Fruit fly (Drosophila melanogaster): ENCODE data around the gene stx.
A peak's percentile ranks its signal among the peaks of the same experiment; 100 is the strongest.

Gene stx

DNA sequence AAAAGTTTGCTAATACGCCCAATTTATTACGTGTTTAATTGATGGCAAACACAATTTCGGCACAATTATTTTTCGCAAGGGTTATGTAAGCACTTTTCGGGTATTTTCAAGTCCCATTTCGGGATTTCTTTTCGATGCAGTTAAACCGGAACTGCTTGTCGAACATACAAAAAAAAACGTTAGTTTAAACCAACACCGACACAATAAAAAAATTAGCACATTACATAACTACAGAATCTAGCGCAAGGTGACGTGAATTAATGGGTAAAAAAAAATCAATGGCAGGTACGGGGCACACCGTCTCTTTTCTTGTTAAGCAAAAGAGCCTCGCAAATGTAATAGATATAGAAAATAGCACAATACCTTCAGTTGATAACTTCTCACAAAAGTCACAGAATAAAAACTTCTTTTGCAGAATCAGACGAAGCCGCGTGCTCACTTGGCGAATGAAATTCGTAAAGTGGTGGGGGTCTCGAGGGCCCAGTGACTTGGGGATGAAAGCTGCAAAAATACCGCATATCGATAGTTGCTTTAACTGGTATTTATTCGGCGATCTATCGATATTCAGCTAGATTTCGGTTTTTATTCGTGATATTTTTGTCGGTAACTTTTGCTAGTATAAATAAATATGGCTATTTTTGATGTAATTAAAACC is 41.8 kb upstream of the stx start, which contains the start of the genes Ant2 and sesB:
Gene Ant2, minus strand, starts transcription at position 465 of the 655 bp plus-strand sequence.
Gene sesB, minus strand, starts transcription at position 516 of the 655 bp plus-strand sequence.
- no peak for TF ChIP-seq HLH106 (tag; optimal IDR thresholded peaks at IDR 0.05)
- TF ChIP-seq OdsH (GFP tag; optimal IDR thresholded peaks at IDR 0.05), result no peak
- no peak for TF ChIP-seq psq (GFP tag; optimal IDR thresholded peaks at IDR 0.05)
- TF ChIP-seq Dfd (GFP tag; optimal IDR thresholded peaks at IDR 0.05), result no peak
- no peak for TF ChIP-seq br (GFP tag; optimal IDR thresholded peaks at IDR 0.05)
- peak; percentile 62 for TF ChIP-seq Dif (GFP tag; optimal IDR thresholded peaks at IDR 0.05; ENCODE audit: partially characterized antibody)
- no peak for TF ChIP-seq woc (GFP tag; optimal IDR thresholded peaks at IDR 0.05)
- TF ChIP-seq Rel (GFP tag; optimal IDR thresholded peaks at IDR 0.05), result no peak
- peak; percentile 6 for TF ChIP-seq Rel (tag; optimal IDR thresholded peaks at IDR 0.05)
- TF ChIP-seq Vsx2 (GFP tag; optimal IDR thresholded peaks at IDR 0.05; ENCODE audit: partially characterized antibody), result no peak
- TF ChIP-seq brk (GFP tag; optimal IDR thresholded peaks at IDR 0.05), result no peak
- no peak for TF ChIP-seq dsf (GFP tag; optimal IDR thresholded peaks at IDR 0.05; ENCODE audit: borderline replicate concordance)
- TF ChIP-seq Myc (optimal IDR thresholded peaks at IDR 0.05), result no peak
- TF ChIP-seq lola (GFP tag; optimal IDR thresholded peaks at IDR 0.05), result no peak
- no peak for TF ChIP-seq tai (GFP tag; optimal IDR thresholded peaks at IDR 0.05)

DNA sequence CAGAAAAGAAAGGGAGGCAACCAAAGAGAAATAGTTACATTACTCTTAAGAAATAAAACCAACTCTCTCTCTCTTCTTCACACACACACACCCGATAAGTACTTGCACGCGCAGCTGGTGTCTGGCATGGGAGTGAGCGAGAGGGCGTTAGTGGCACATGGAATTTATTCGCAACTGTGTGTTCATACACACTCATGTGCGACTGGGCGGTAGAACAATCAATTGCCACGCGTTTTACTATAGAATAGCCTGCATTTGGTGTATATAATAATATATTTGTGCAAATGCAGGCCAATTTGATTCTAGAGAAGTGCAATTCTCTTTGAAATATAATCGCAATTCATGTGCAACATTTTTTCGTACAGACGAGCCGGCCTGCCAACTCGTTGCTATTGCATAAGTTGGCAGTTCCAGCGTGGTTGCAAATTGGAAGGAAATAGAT is 41.2 kb upstream of the stx start:
- no peak for TF ChIP-seq GATAd (GFP tag; optimal IDR thresholded peaks at IDR 0.05)
- TF ChIP-seq Vsx2 (GFP tag; optimal IDR thresholded peaks at IDR 0.05; ENCODE audit: partially characterized antibody), result no peak
- TF ChIP-seq brk (GFP tag; optimal IDR thresholded peaks at IDR 0.05), result peak; percentile 36
- no peak for TF ChIP-seq lola (GFP tag; optimal IDR thresholded peaks at IDR 0.05)
- TF ChIP-seq fru (GFP tag; optimal IDR thresholded peaks at IDR 0.05), result peak; percentile 15
- no peak for TF ChIP-seq dsf (GFP tag; optimal IDR thresholded peaks at IDR 0.05; ENCODE audit: borderline replicate concordance)
- no peak for TF ChIP-seq sv (GFP tag; optimal IDR thresholded peaks at IDR 0.05)
- no peak for TF ChIP-seq br (GFP tag; optimal IDR thresholded peaks at IDR 0.05)
- peak in 1 of 2 experiments; percentile 51 for TF ChIP-seq dl (GFP tag; optimal IDR thresholded peaks at IDR 0.05; ENCODE audit: insufficient read depth in 1 of 2, partially characterized antibody in 2 of 2)
- TF ChIP-seq Sp1 (GFP tag; optimal IDR thresholded peaks at IDR 0.05), result peak; percentile 39
- TF ChIP-seq sage (GFP tag; optimal IDR thresholded peaks at IDR 0.05), result no peak
- no peak for TF ChIP-seq ey (GFP tag; optimal IDR thresholded peaks at IDR 0.05)
- peak; percentile 37 for TF ChIP-seq Dif (GFP tag; optimal IDR thresholded peaks at IDR 0.05; ENCODE audit: partially characterized antibody)
- no peak for TF ChIP-seq CG32264 (GFP tag; optimal IDR thresholded peaks at IDR 0.05)
- TF ChIP-seq Myc (optimal IDR thresholded peaks at IDR 0.05), result peak; percentile 57
- TF ChIP-seq usp (GFP tag; optimal IDR thresholded peaks at IDR 0.05), result no peak
- TF ChIP-seq CrebA (GFP tag; optimal IDR thresholded peaks at IDR 0.05; ENCODE audit: borderline replicate concordance), result peak; percentile 67
- no peak for TF ChIP-seq Hr83 (GFP tag; optimal IDR thresholded peaks at IDR 0.05; ENCODE audit: poor library complexity, severe bottlenecking)
- TF ChIP-seq Rel (GFP tag; optimal IDR thresholded peaks at IDR 0.05), result no peak
- peak; percentile 3 for TF ChIP-seq Rel (tag; optimal IDR thresholded peaks at IDR 0.05)
- TF ChIP-seq N (GFP tag; optimal IDR thresholded peaks at IDR 0.05), result no peak
- peak; percentile 61 for TF ChIP-seq h (GFP tag; optimal IDR thresholded peaks at IDR 0.05)
- TF ChIP-seq tai (GFP tag; optimal IDR thresholded peaks at IDR 0.05), result no peak
- peak; percentile 46 for TF ChIP-seq rgr (GFP tag; optimal IDR thresholded peaks at IDR 0.05)
- TF ChIP-seq Hnf4 (GFP tag; optimal IDR thresholded peaks at IDR 0.05), result peak; percentile 5
- TF ChIP-seq HLH106 (tag; optimal IDR thresholded peaks at IDR 0.05), result no peak
- TF ChIP-seq Mio (GFP tag; optimal IDR thresholded peaks at IDR 0.05), result no peak

DNA sequence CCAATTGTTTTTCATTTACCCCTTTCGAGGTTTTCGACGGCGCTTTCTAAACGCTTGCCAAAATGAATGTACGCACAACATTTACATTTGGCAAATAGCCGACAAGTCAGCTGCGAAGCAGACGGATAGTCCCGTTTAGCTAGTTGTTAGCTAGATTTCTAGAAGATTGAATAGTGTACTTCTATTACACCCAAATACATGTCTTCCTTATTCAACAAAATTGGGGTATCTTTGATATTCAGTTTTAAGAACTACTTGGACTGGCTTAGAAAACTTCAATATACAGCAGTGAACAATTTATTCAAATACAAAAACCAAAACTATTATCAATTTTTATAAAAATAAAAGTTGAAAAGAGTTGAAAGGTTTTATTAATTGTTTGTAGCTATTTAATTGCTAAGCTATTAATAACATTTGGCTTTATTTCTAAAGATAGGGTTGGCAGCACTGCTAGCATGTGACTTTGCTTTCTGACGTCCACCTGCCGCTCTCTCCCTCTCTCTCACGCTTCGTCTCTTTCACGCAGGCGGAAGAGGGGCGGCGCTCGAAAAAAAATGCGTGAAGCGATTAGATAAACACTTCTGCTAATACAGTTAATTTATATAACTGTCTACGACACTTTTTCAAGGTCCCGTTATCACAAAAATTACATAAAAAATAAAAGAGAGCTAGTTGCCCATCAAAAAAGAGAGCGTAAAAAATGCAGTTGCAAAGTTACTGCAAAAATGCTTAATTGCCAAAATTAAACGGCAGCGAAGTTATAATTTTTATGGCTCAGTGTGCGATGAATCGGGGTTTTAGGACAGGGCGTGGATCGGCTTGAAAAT is 40.3 kb upstream of the stx start:
- TF ChIP-seq Myc (optimal IDR thresholded peaks at IDR 0.05), result peak; percentile 89
- no peak for TF ChIP-seq tai (GFP tag; optimal IDR thresholded peaks at IDR 0.05)
- TF ChIP-seq foxo (GFP tag; optimal IDR thresholded peaks at IDR 0.05), result peak in 1 of 2 experiments; percentile 2
- peak; percentile 19 for TF ChIP-seq woc (GFP tag; optimal IDR thresholded peaks at IDR 0.05)

Data from whole organism, wandering third instar larva.